Fruit fly (Drosophila melanogaster): Measurements from ENCODE around the gene HipHop.
A peak's percentile ranks its signal among the peaks of the same experiment; 100 is the strongest.

HipHop gene

DNA sequence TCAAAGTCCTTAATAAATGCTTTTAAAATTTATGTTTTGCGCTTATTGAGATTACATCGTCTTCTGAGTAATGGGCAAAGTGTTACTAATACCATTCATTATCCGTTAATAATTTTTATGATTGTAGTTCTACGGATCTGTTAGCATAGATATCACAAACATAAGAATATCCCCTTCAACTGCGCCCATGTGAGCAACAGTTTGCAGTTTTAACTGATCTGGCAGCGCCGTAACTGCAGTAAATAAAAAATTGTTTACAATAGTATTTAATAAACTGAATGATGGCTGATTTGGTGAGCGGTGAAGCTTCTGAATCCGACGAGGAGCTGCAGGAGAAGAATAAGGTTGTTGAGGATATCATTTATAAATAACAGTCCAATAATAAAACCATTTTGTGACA, 49.1 kb downstream of the HipHop start, which contains the start of gene Blos3:
Gene Blos3, plus strand, starts transcription at position 198 of the 400 bp plus-strand sequence.
- TF ChIP-seq dl (GFP tag; optimal IDR thresholded peaks at IDR 0.05; ENCODE audit: insufficient read depth in 1 of 2, partially characterized antibody in 2 of 2) (no peak), CG32264 (GFP tag; optimal IDR thresholded peaks at IDR 0.05) (no peak), jim (GFP tag; optimal IDR thresholded peaks at IDR 0.05) (no peak), Hr83 (GFP tag; optimal IDR thresholded peaks at IDR 0.05; ENCODE audit: poor library complexity, severe bottlenecking) (peak; percentile 54), lola (GFP tag; optimal IDR thresholded peaks at IDR 0.05) (no peak), OdsH (GFP tag; optimal IDR thresholded peaks at IDR 0.05) (peak; percentile 50), dmrt93B (GFP tag; optimal IDR thresholded peaks at IDR 0.05) (no peak), rgr (GFP tag; optimal IDR thresholded peaks at IDR 0.05) (peak; percentile 55), h (GFP tag; optimal IDR thresholded peaks at IDR 0.05) (peak; percentile 71), CG9705 (GFP tag; optimal IDR thresholded peaks at IDR 0.05) (peak; percentile 52), psq (GFP tag; optimal IDR thresholded peaks at IDR 0.05) (peak; percentile 44), Dif (GFP tag; optimal IDR thresholded peaks at IDR 0.05; ENCODE audit: partially characterized antibody) (no peak), foxo (GFP tag; optimal IDR thresholded peaks at IDR 0.05) (peak in 1 of 2 experiments; percentile 83), Sp1 (GFP tag; optimal IDR thresholded peaks at IDR 0.05) (no peak), usp (GFP tag; optimal IDR thresholded peaks at IDR 0.05) (no peak), dsf (GFP tag; optimal IDR thresholded peaks at IDR 0.05; ENCODE audit: borderline replicate concordance) (no peak), Hr78 (GFP tag; optimal IDR thresholded peaks at IDR 0.05) (no peak), Jra (GFP tag; optimal IDR thresholded peaks at IDR 0.05) (peak; percentile 54), GATAd (GFP tag; optimal IDR thresholded peaks at IDR 0.05) (no peak), Myc (optimal IDR thresholded peaks at IDR 0.05) (no peak), N (GFP tag; optimal IDR thresholded peaks at IDR 0.05) (no peak), tai (GFP tag; optimal IDR thresholded peaks at IDR 0.05) (no peak), Rel (GFP tag; optimal IDR thresholded peaks at IDR 0.05) (no peak), Rel (tag; optimal IDR thresholded peaks at IDR 0.05) (no peak), HLH106 (tag; optimal IDR thresholded peaks at IDR 0.05) (peak; percentile 46), ey (GFP tag; optimal IDR thresholded peaks at IDR 0.05) (peak; percentile 61)

Measured in whole organism, wandering third instar larva.